Worm (Caenorhabditis elegans): ENCODE results near the gene eef-1A.2.

eef-1A.2 gene

ce11 chrX:7838582-7838981 is 15.1 kb downstream of the eef-1A.2 start, which contains the start of gene nlp-101:
Gene nlp-101 (plus strand): TSS chrX:7838882.
- TF ChIP-seq nhr-11 (tag; optimal IDR thresholded peaks at IDR 0.05) (no peak), nhr-237 (tag; optimal IDR thresholded peaks at IDR 0.05) (no peak), aly-2 (tag; optimal IDR thresholded peaks at IDR 0.05) (no peak), unc-62 (GFP tag; optimal IDR thresholded peaks at IDR 0.05) (no peak), egl-5 (tag; optimal IDR thresholded peaks at IDR 0.05) (no peak), daf-12 (tag; optimal IDR thresholded peaks at IDR 0.05) (no peak), fkh-2 (tag; optimal IDR thresholded peaks at IDR 0.05) (no peak), nhr-23 (tag; optimal IDR thresholded peaks at IDR 0.05) (no peak), pha-4 (tag; optimal IDR thresholded peaks at IDR 0.05) (no peak), nhr-76 (tag; optimal IDR thresholded peaks at IDR 0.05) (no peak), eor-1 (tag; optimal IDR thresholded peaks at IDR 0.05) (no peak), nhr-67 (tag; optimal IDR thresholded peaks at IDR 0.05) (no peak), zag-1 (tag; optimal IDR thresholded peaks at IDR 0.05) (no peak), fkh-10 (GFP tag; optimal IDR thresholded peaks at IDR 0.05) (no peak), ceh-16 (tag; optimal IDR thresholded peaks at IDR 0.05) (no peak), snpc-4 (tag; optimal IDR thresholded peaks at IDR 0.05) (no peak), ceh-9 (tag; optimal IDR thresholded peaks at IDR 0.05) (no peak)

ce11 chrX:7839989-7840388 is 16.5 kb downstream of the eef-1A.2 start:
- TF ChIP-seq nhr-11 (tag; optimal IDR thresholded peaks at IDR 0.05): no peak
- TF ChIP-seq ZK546.5 (tag; optimal IDR thresholded peaks at IDR 0.05): no peak
- no peak for TF ChIP-seq jun-1 (tag; optimal IDR thresholded peaks at IDR 0.05)
- TF ChIP-seq nhr-76 (tag; optimal IDR thresholded peaks at IDR 0.05): no peak

- TF ChIP-seq lin-39 (tag; optimal IDR thresholded peaks at IDR 0.05) (no peak), zag-1 (tag; optimal IDR thresholded peaks at IDR 0.05) (no peak), unc-62 (GFP tag; optimal IDR thresholded peaks at IDR 0.05) (no peak)
Measured at ce11 chrX:7842241-7842640, 18.8 kb downstream of the eef-1A.2 start, which contains the start of gene idpp-11. Gene idpp-11 (plus strand): TSS chrX:7842541.

ce11 chrX:7847413-7847812 is 24.0 kb downstream of the eef-1A.2 start, which contains the start of gene C54D2.6:
Gene C54D2.6 (minus strand): TSS chrX:7847513.
- TF ChIP-seq nhr-23 (tag; optimal IDR thresholded peaks at IDR 0.05) (no peak), mml-1 (tag; optimal IDR thresholded peaks at IDR 0.05) (no peak), sea-2 (GFP tag; optimal IDR thresholded peaks at IDR 0.05) (no peak), elt-3 (tag; optimal IDR thresholded peaks at IDR 0.05) (no peak), lsy-12 (tag; optimal IDR thresholded peaks at IDR 0.05) (no peak), pqm-1 (tag; optimal IDR thresholded peaks at IDR 0.05) (no peak), egl-5 (tag; optimal IDR thresholded peaks at IDR 0.05) (no peak), jun-1 (tag; optimal IDR thresholded peaks at IDR 0.05) (no peak)

- peak; percentile 27 for TF ChIP-seq nfya-1 (tag; optimal IDR thresholded peaks at IDR 0.05; ENCODE audit: insufficient read depth)
- TF ChIP-seq elt-3 (tag; optimal IDR thresholded peaks at IDR 0.05): no peak
- TF ChIP-seq pqm-1 (tag; optimal IDR thresholded peaks at IDR 0.05): no peak
- no peak for TF ChIP-seq lin-15B (tag; optimal IDR thresholded peaks at IDR 0.05)
- TF ChIP-seq ceh-28 (tag; optimal IDR thresholded peaks at IDR 0.05): no peak
- TF ChIP-seq ztf-4 (tag; optimal IDR thresholded peaks at IDR 0.05): no peak
- TF ChIP-seq sea-2 (GFP tag; optimal IDR thresholded peaks at IDR 0.05): no peak
- TF ChIP-seq elt-1 (tag; optimal IDR thresholded peaks at IDR 0.05): no peak
- TF ChIP-seq egl-5 (tag; optimal IDR thresholded peaks at IDR 0.05): peak; percentile 10
- no peak for TF ChIP-seq eor-1 (tag; optimal IDR thresholded peaks at IDR 0.05)
- TF ChIP-seq ceh-82 (tag; optimal IDR thresholded peaks at IDR 0.05): no peak
Measured at ce11 chrX:7866493-7866892, 43.0 kb downstream of the eef-1A.2 start.

ce11 chrX:7867307-7867706 is 43.9 kb downstream of the eef-1A.2 start:
- no peak for TF ChIP-seq egl-27 (tag; optimal IDR thresholded peaks at IDR 0.05)
- no peak for TF ChIP-seq ztf-4 (tag; optimal IDR thresholded peaks at IDR 0.05)
- TF ChIP-seq skn-1 (tag; optimal IDR thresholded peaks at IDR 0.05): no peak
- no peak for TF ChIP-seq ceh-82 (tag; optimal IDR thresholded peaks at IDR 0.05)
- TF ChIP-seq ceh-16 (tag; optimal IDR thresholded peaks at IDR 0.05): no peak
- TF ChIP-seq mml-1 (tag; optimal IDR thresholded peaks at IDR 0.05): no peak
- TF ChIP-seq daf-12 (tag; optimal IDR thresholded peaks at IDR 0.05): no peak
- no peak for TF ChIP-seq R02D3.7 (tag; optimal IDR thresholded peaks at IDR 0.05)
- TF ChIP-seq elt-2 (tag; optimal IDR thresholded peaks at IDR 0.05): no peak
- TF ChIP-seq lin-39 (tag; optimal IDR thresholded peaks at IDR 0.05): no peak
- no peak for TF ChIP-seq zag-1 (tag; optimal IDR thresholded peaks at IDR 0.05)
- no peak for TF ChIP-seq pqm-1 (tag; optimal IDR thresholded peaks at IDR 0.05)
- no peak for TF ChIP-seq nhr-23 (tag; optimal IDR thresholded peaks at IDR 0.05)
- no peak for TF ChIP-seq ama-1 (optimal IDR thresholded peaks at IDR 0.05)
- TF ChIP-seq ceh-9 (tag; optimal IDR thresholded peaks at IDR 0.05): no peak
- TF ChIP-seq snpc-4 (tag; optimal IDR thresholded peaks at IDR 0.05): no peak
- TF ChIP-seq nhr-12 (tag; optimal IDR thresholded peaks at IDR 0.05): no peak
- no peak for TF ChIP-seq tbx-2 (tag; optimal IDR thresholded peaks at IDR 0.05)

All from whole organism, L3 larva.